Worm (Caenorhabditis elegans) whole organism, L1 larva: ENCODE results near the gene T13F3.8.

Experiments used
- ama-1 ChIP-seq: fragments of 150-350 bp; optimal IDR thresholded peaks from 2 replicates; lab custom pipeline; 2014
- elt-3 ChIP-seq, 6 experiments: fragments of 150-350 bp in 1 of 6; sonication (generic microtip); optimal IDR thresholded peaks; 2 replicates each; lab custom pipeline; 2017 to 2018; ENCODE audit warnings: missing biosample characterization in 6 of 6, missing genetic modification characterization in 6 of 6, inconsistent platforms in 1 of 6
- mdl-1 ChIP-seq, 2 experiments: fragments of 150-350 bp; optimal IDR thresholded peaks; 2 replicates each; lab custom pipeline; 2014 to 2017; ENCODE audit warnings: missing biosample characterization in 2 of 2, missing genetic modification characterization in 2 of 2, inconsistent platforms in 1 of 2
- nhr-28 ChIP-seq: fragments of 150-350 bp; optimal IDR thresholded peaks from 2 replicates; lab custom pipeline; 2014; ENCODE audit warnings: missing biosample characterization, missing genetic modification characterization
- nhr-77 ChIP-seq: fragments of 150-350 bp; optimal IDR thresholded peaks from 2 replicates; lab custom pipeline; 2014; ENCODE audit warnings: missing biosample characterization, missing genetic modification characterization
- pqm-1 ChIP-seq: sonication (generic microtip); optimal IDR thresholded peaks from 3 replicates; lab custom pipeline; 2017; ENCODE audit warnings: missing biosample characterization, missing genetic modification characterization
- skn-1 ChIP-seq: fragments of 150-350 bp; optimal IDR thresholded peaks from 2 replicates; lab custom pipeline; 2014; ENCODE audit warnings: missing biosample characterization, missing genetic modification characterization
- snpc-4 ChIP-seq: fragments of 150-350 bp; optimal IDR thresholded peaks from 2 replicates; lab custom pipeline; 2014; ENCODE audit warnings: missing biosample characterization, missing genetic modification characterization
- ztf-11 ChIP-seq, 2 experiments: sonication (generic microtip); optimal IDR thresholded peaks; 2 replicates each; lab custom pipeline; 2016 to 2017; ENCODE audit warnings: missing genetic modification characterization in 2 of 2, missing biosample characterization in 1 of 2, missing compliant biosample characterization in 1 of 2

- TF ChIP-seq ztf-11 (tag; optimal IDR thresholded peaks at IDR 0.05; lab: Kevin White, UChicago) (no peak), ama-1 (lab: Kevin White, UChicago) (no peak), snpc-4 (no peak), elt-3 (tag; optimal IDR thresholded peaks at IDR 0.05; lab: Kevin White, UChicago) (no peak), skn-1 (tag; lab: Kevin White, UChicago) (no peak), pqm-1 (tag; lab: Kevin White, UChicago) (no peak), nhr-77 (tag; lab: Kevin White, UChicago) (no peak), mdl-1 (tag; optimal IDR thresholded peaks at IDR 0.05; lab: Kevin White, UChicago) (no peak), nhr-28 (tag; lab: Kevin White, UChicago) (no peak)
These were observed 37.7 kb downstream of the T13F3.8 start, which contains the start of gene srxa-7 for ce11 chrV:16307253-16307652.
